Fruit fly (Drosophila melanogaster) whole organism, embryonic: ENCODE measurements around the gene CG13077.

Experiments
- Awh ChIP-seq: fragments of 200-800 bp; sonication (Bioruptor generic); IDR thresholded peaks from 2 replicates; pipeline ENCODE4, ENCODE4 v1.3.6; 2022; ENCODE audit warnings: missing biosample characterization, missing genetic modification characterization
- CG10959 ChIP-seq: fragments of 200-800 bp; sonication (Bioruptor generic); IDR thresholded peaks from 2 replicates; pipeline ENCODE4 v1.3.6; 2022; ENCODE audit warnings: missing biosample characterization, missing genetic modification characterization
- CG11398 ChIP-seq: fragments of 200-800 bp; sonication (Bioruptor generic); optimal IDR thresholded peaks from 2 replicates; lab custom pipeline; 2016; ENCODE audit warnings: missing biosample characterization, missing genetic modification characterization
- CG12071 ChIP-seq: fragments of 200-800 bp; sonication (Bioruptor generic); optimal IDR thresholded peaks from 3 replicates; lab custom pipeline; 2018; ENCODE audit warnings: missing biosample characterization, mild to moderate bottlenecking, missing genetic modification characterization
- CG12769 ChIP-seq: fragments of 200-800 bp; sonication (Bioruptor generic); optimal IDR thresholded peaks from 2 replicates; lab custom pipeline; 2019; ENCODE audit warnings: missing biosample characterization, mild to moderate bottlenecking, missing genetic modification characterization, moderate library complexity
- CG14014 ChIP-seq: fragments of 200-800 bp; sonication (Bioruptor generic); IDR thresholded peaks from 2 replicates; pipeline ENCODE4 v1.3.6; 2022; ENCODE audit warnings: missing biosample characterization, missing genetic modification characterization
- CG1529 ChIP-seq: fragments of 200-800 bp; sonication (Bioruptor generic); optimal IDR thresholded peaks from 3 replicates; lab custom pipeline; 2018; ENCODE audit warnings: missing biosample characterization, missing genetic modification characterization
- CG1603 ChIP-seq: fragments of 200-800 bp; sonication (Bioruptor generic); optimal IDR thresholded peaks from 2 replicates; lab custom pipeline; 2019; ENCODE audit warnings: missing biosample characterization, mild to moderate bottlenecking, missing genetic modification characterization, moderate library complexity
- CG18619 ChIP-seq: fragments of 200-800 bp; sonication (Bioruptor generic); optimal IDR thresholded peaks from 3 replicates; lab custom pipeline; 2017; ENCODE audit warnings: missing biosample characterization, mild to moderate bottlenecking, missing genetic modification characterization
- CG18764 ChIP-seq: fragments of 200-800 bp; sonication (Bioruptor generic); optimal IDR thresholded peaks from 3 replicates; lab custom pipeline; 2016; ENCODE audit warnings: missing biosample characterization, missing genetic modification characterization
- CG2678 ChIP-seq: fragments of 200-800 bp; sonication (Bioruptor generic); optimal IDR thresholded peaks from 3 replicates; lab custom pipeline; 2019; ENCODE audit warnings: missing biosample characterization, mild to moderate bottlenecking, missing genetic modification characterization, moderate library complexity
- CG31224 ChIP-seq: fragments of 200-800 bp; sonication (Bioruptor generic); IDR thresholded peaks from 2 replicates; pipeline ENCODE4 v1.3.6; 2022; ENCODE audit warnings: missing biosample characterization, missing genetic modification characterization
- CG31388 ChIP-seq: fragments of 200-800 bp; sonication (Bioruptor generic); optimal IDR thresholded peaks from 2 replicates; lab custom pipeline; 2016; ENCODE audit warnings: missing biosample characterization, missing genetic modification characterization
- CG33213 ChIP-seq: fragments of 200-800 bp; sonication (Bioruptor generic); optimal IDR thresholded peaks from 3 replicates; lab custom pipeline; 2016; ENCODE audit warnings: missing biosample characterization, missing genetic modification characterization
- CG5180 ChIP-seq: fragments of 200-800 bp; sonication (Bioruptor generic); optimal IDR thresholded peaks from 3 replicates; lab custom pipeline; 2017; ENCODE audit warnings: missing biosample characterization, missing genetic modification characterization, mild to moderate bottlenecking, moderate library complexity, missing genetic modification reagents
- CG5953 ChIP-seq: fragments of 200-800 bp; sonication (Bioruptor generic); IDR thresholded peaks from 2 replicates; pipeline ENCODE4 v1.3.6; 2022; ENCODE audit warnings: missing biosample characterization, missing genetic modification characterization
- CG6689 ChIP-seq: fragments of 200-800 bp; sonication (Bioruptor generic); IDR thresholded peaks from 2 replicates; pipeline ENCODE4 v1.3.6; 2022; ENCODE audit warnings: missing biosample characterization, missing genetic modification characterization
- CG7372 ChIP-seq: fragments of 200-800 bp; sonication (Bioruptor generic); IDR thresholded peaks from 2 replicates; pipeline ENCODE4 v1.3.6; 2022; ENCODE audit warnings: missing biosample characterization, missing genetic modification characterization
- CG7786 ChIP-seq: fragments of 200-800 bp; sonication (Bioruptor generic); optimal IDR thresholded peaks from 2 replicates; lab custom pipeline; 2016; ENCODE audit warnings: missing biosample characterization, missing genetic modification characterization
- CG8089 ChIP-seq: fragments of 200-800 bp; sonication (Bioruptor generic); optimal IDR thresholded peaks from 3 replicates; lab custom pipeline; 2016; ENCODE audit warnings: missing biosample characterization, missing genetic modification characterization
- CG9876 ChIP-seq: fragments of 200-800 bp; sonication (Bioruptor generic); optimal IDR thresholded peaks from 2 replicates; lab custom pipeline; 2016; ENCODE audit warnings: missing biosample characterization, missing genetic modification characterization
- E2f1 ChIP-seq: fragments of 200-800 bp; sonication (Bioruptor generic); IDR thresholded peaks from 2 replicates; pipeline ENCODE4 v1.3.6; 2022; ENCODE audit warnings: missing biosample characterization, missing genetic modification characterization
- HLHmδ ChIP-seq: fragments of 200-800 bp; sonication (Bioruptor generic); optimal IDR thresholded peaks from 2 replicates; lab custom pipeline; 2018; ENCODE audit warnings: missing biosample characterization, mild to moderate bottlenecking, missing genetic modification characterization, moderate library complexity
- Lhr ChIP-seq: fragments of 200-800 bp; sonication (Bioruptor generic); optimal IDR thresholded peaks from 3 replicates; lab custom pipeline; 2017; ENCODE audit warnings: mild to moderate bottlenecking, missing biosample characterization, missing genetic modification reagents, missing genetic modification characterization
- Neu2 ChIP-seq: fragments of 200-800 bp; sonication (Bioruptor generic); optimal IDR thresholded peaks from 3 replicates; lab custom pipeline; 2016; ENCODE audit warnings: missing biosample characterization, missing genetic modification characterization, borderline replicate concordance
- Nf-YB ChIP-seq: fragments of 200-800 bp; sonication (Bioruptor generic); optimal IDR thresholded peaks from 3 replicates; lab custom pipeline; 2019; ENCODE audit warnings: missing biosample characterization, mild to moderate bottlenecking, missing genetic modification characterization, moderate library complexity
- Nf-YC ChIP-seq: fragments of 200-800 bp; optimal IDR thresholded peaks from 3 replicates; lab custom pipeline; 2019; ENCODE audit warnings: missing biosample characterization, mild to moderate bottlenecking, missing genetic modification characterization, moderate library complexity
- Optix ChIP-seq: fragments of 200-800 bp; sonication (Bioruptor generic); IDR thresholded peaks from 3 replicates; pipeline ENCODE4 v1.3.6; 2022; ENCODE audit warnings: missing biosample characterization, missing genetic modification characterization
- Ravus ChIP-seq: fragments of 200-800 bp; sonication (Bioruptor generic); IDR thresholded peaks from 2 replicates; pipeline ENCODE4 v1.3.6; 2022; ENCODE audit warnings: missing biosample characterization, missing genetic modification characterization
- Six4 ChIP-seq: fragments of 200-800 bp; sonication (Bioruptor generic); optimal IDR thresholded peaks from 2 replicates; lab custom pipeline; 2016; ENCODE audit warnings: missing biosample characterization, missing genetic modification characterization
- Sry-δ ChIP-seq: fragments of 200-800 bp; sonication (Bioruptor generic); optimal IDR thresholded peaks from 2 replicates; lab custom pipeline; 2016; ENCODE audit warnings: missing biosample characterization, missing genetic modification characterization
- bab2 ChIP-seq: fragments of 200-800 bp; sonication (Bioruptor generic); optimal IDR thresholded peaks from 2 replicates; lab custom pipeline; 2016; ENCODE audit warnings: missing biosample characterization, missing genetic modification characterization
- bbx ChIP-seq: fragments of 200-800 bp; sonication (Bioruptor generic); IDR thresholded peaks from 2 replicates; pipeline ENCODE4 v1.3.6; 2022; ENCODE audit warnings: missing biosample characterization, missing genetic modification characterization; ENCODE audit not compliant: partially characterized antibody
- cg ChIP-seq: fragments of 200-800 bp; sonication (Bioruptor generic); optimal IDR thresholded peaks from 3 replicates; lab custom pipeline; 2019; ENCODE audit warnings: missing biosample characterization, mild to moderate bottlenecking, missing genetic modification characterization, moderate library complexity
- chn ChIP-seq: fragments of 200-800 bp; sonication (Bioruptor generic); optimal IDR thresholded peaks from 2 replicates; lab custom pipeline; 2016; ENCODE audit warnings: missing biosample characterization, missing genetic modification characterization
- croc ChIP-seq: fragments of 200-800 bp; sonication (Bioruptor generic); conservative IDR thresholded peaks from 3 replicates; pipeline ENCODE4 v1.3.6; 2022; ENCODE audit warnings: missing biosample characterization, missing genetic modification characterization
- crp ChIP-seq, 2 experiments: fragments of 200-800 bp; sonication (Bioruptor generic); optimal IDR thresholded peaks; 2 replicates in 1 of 2; 3 replicates in 1 of 2; lab custom pipeline; 2017; ENCODE audit warnings: missing biosample characterization in 2 of 2, missing genetic modification characterization in 2 of 2, mild to moderate bottlenecking in 1 of 2, moderate library complexity in 1 of 2
- gfzf ChIP-seq: fragments of 200-800 bp; sonication (Bioruptor generic); optimal IDR thresholded peaks from 2 replicates; lab custom pipeline; 2016; ENCODE audit warnings: missing biosample characterization, mild to moderate bottlenecking, missing genetic modification characterization, moderate library complexity
- gro ChIP-seq: fragments of 200-800 bp; sonication (Bioruptor generic); optimal IDR thresholded peaks from 2 replicates; lab custom pipeline; 2016; ENCODE audit warnings: missing biosample characterization, missing genetic modification characterization
- gsb-n ChIP-seq: fragments of 200-800 bp; sonication (Bioruptor generic); optimal IDR thresholded peaks from 3 replicates; lab custom pipeline; 2018; ENCODE audit warnings: missing biosample characterization, mild to moderate bottlenecking, missing genetic modification characterization
- her ChIP-seq: fragments of 200-800 bp; sonication (Bioruptor generic); optimal IDR thresholded peaks from 2 replicates; lab custom pipeline; 2016; ENCODE audit warnings: missing biosample characterization, missing genetic modification characterization
- hkb ChIP-seq, 2 experiments: fragments of 200-800 bp in 1 of 2; fragments of >200 bp in 1 of 2; sonication (Bioruptor generic) in 1 of 2; IDR thresholded peaks in 1 of 2; optimal IDR thresholded peaks in 1 of 2; 2 replicates each; pipeline versions ENCODE4 v1.3.6 to Lab custom; 2017 to 2022; ENCODE audit warnings: missing biosample characterization in 1 of 2, missing genetic modification characterization in 1 of 2
- lmd ChIP-seq: fragments of 200-800 bp; sonication (Bioruptor generic); IDR thresholded peaks from 2 replicates; pipeline ENCODE4 v1.3.6; 2022; ENCODE audit warnings: missing biosample characterization, missing genetic modification characterization
- maf-S ChIP-seq: fragments of 200-800 bp; sonication (Bioruptor generic); optimal IDR thresholded peaks from 2 replicates; lab custom pipeline; 2016; ENCODE audit warnings: missing biosample characterization, missing genetic modification characterization
- phol ChIP-seq: fragments of 200-800 bp; sonication (Bioruptor generic); optimal IDR thresholded peaks from 3 replicates; lab custom pipeline; 2018; ENCODE audit warnings: missing biosample characterization, mild to moderate bottlenecking, missing genetic modification characterization, moderate library complexity
- pita ChIP-seq: fragments of 200-800 bp; sonication (Bioruptor generic); optimal IDR thresholded peaks from 2 replicates; lab custom pipeline; 2017; ENCODE audit warnings: missing biosample characterization, mild to moderate bottlenecking, missing genetic modification characterization
- sd ChIP-seq: fragments of 200-800 bp; sonication (Bioruptor generic); optimal IDR thresholded peaks from 3 replicates; lab custom pipeline; 2018; ENCODE audit warnings: missing biosample characterization, mild to moderate bottlenecking, missing genetic modification characterization, moderate library complexity
- shn ChIP-seq: fragments of 200-800 bp; sonication (Bioruptor generic); optimal IDR thresholded peaks from 3 replicates; lab custom pipeline; 2016; ENCODE audit warnings: missing biosample characterization, missing genetic modification characterization
- sna ChIP-seq: fragments of 200-800 bp; sonication (Bioruptor generic); IDR thresholded peaks from 2 replicates; pipeline ENCODE4 v1.3.6; 2022; ENCODE audit warnings: missing biosample characterization, missing genetic modification characterization; ENCODE audit not compliant: partially characterized antibody
- sr ChIP-seq: fragments of 200-800 bp; sonication (Bioruptor generic); IDR thresholded peaks from 3 replicates; pipeline ENCODE4 v1.3.6; 2022; ENCODE audit warnings: missing biosample characterization, missing genetic modification characterization
- trem ChIP-seq: fragments of 200-800 bp; optimal IDR thresholded peaks from 3 replicates; lab custom pipeline; 2019; ENCODE audit warnings: missing biosample characterization, mild to moderate bottlenecking, missing genetic modification characterization, moderate library complexity

CG13077 gene

dm6 chr2L:19542268-19542773, 23.3 kb upstream of the CG13077 start (continued):
- TF ChIP-seq CG33213 (GFP tag; lab: Kevin White, UChicago) (peak; percentile 19), CG12769 (tag; lab: Kevin White, UChicago) (peak; percentile 33), Optix (no peak), Awh (no peak), Neu2 (no peak), Sry-δ (GFP tag; lab: Kevin White, UChicago) (peak; percentile 84), sna (GFP tag; lab: Robert Waterston, UW) (peak; percentile 90), CG11398 (GFP tag; lab: Kevin White, UChicago) (no peak), CG18619 (no peak), sd (tag; lab: Kevin White, UChicago) (peak; percentile 50), CG2678 (peak; percentile 8), bab2 (GFP tag; lab: Kevin White, UChicago) (no peak), gsb-n (no peak), chn (GFP tag; lab: Kevin White, UChicago) (no peak), pita (no peak), CG8089 (GFP tag; lab: Kevin White, UChicago) (no peak), CG9876 (GFP tag; lab: Kevin White, UChicago) (no peak), E2f1 (GFP tag; lab: Robert Waterston, UW) (no peak), Nf-YB (GFP tag; lab: Kevin White, UChicago) (no peak), maf-S (GFP tag; lab: Kevin White, UChicago) (no peak), crp (GFP tag; optimal IDR thresholded peaks at IDR 0.05; lab: Kevin White, UChicago) (peak in 1 of 2 experiments; percentile 44), CG31224 (GFP tag; lab: Robert Waterston, UW) (no peak), CG1603 (tag; lab: Kevin White, UChicago) (peak; percentile 69), shn (no peak), CG14014 (GFP tag; lab: Robert Waterston, UW) (no peak), Six4 (GFP tag; lab: Kevin White, UChicago) (no peak), gro (GFP tag; lab: Kevin White, UChicago) (no peak), phol (tag; lab: Kevin White, UChicago) (peak; percentile 27), CG5953 (GFP tag; lab: Robert Waterston, UW) (no peak), HLHmδ (GFP tag; lab: Kevin White, UChicago) (no peak), CG5180 (GFP tag; lab: Kevin White, UChicago) (no peak), CG7786 (no peak), cg (GFP tag; lab: Kevin White, UChicago) (peak; percentile 72), CG7372 (no peak), gfzf (GFP tag; lab: Kevin White, UChicago) (peak; percentile 45), her (GFP tag; lab: Kevin White, UChicago) (no peak), bbx (GFP tag; lab: Robert Waterston, UW) (peak; percentile 88), Nf-YC (tag; lab: Kevin White, UChicago) (no peak), CG6689 (GFP tag; lab: Robert Waterston, UW) (no peak), CG1529 (GFP tag; lab: Kevin White, UChicago) (no peak), CG18764 (GFP tag; lab: Kevin White, UChicago) (no peak), Lhr (no peak), Ravus (no peak), CG10959 (GFP tag; lab: Robert Waterston, UW) (no peak), lmd (GFP tag; lab: Robert Waterston, UW) (no peak), CG12071 (GFP tag; lab: Kevin White, UChicago) (no peak), croc (no peak), hkb (optimal IDR thresholded peaks at IDR 0.05; lab: Kevin White, UChicago) (no peak), hkb (GFP tag; IDR thresholded peaks at IDR 0.05; lab: Robert Waterston, UW) (no peak), CG31388 (no peak), trem (tag; lab: Kevin White, UChicago) (peak; percentile 49), sr (GFP tag; lab: Robert Waterston, UW) (no peak)
